Worm (Caenorhabditis elegans) whole organism, young adult: ENCODE data around the gene Y54G2A.7.
"Not testable (repeated sequence)": the region's sequence is repeated elsewhere in the genome, so short reads cannot be mapped to it uniquely, and the experiment has no call there.

ENCODE experiments used
- B0261.1 ChIP-seq: sonication (generic microtip); optimal IDR thresholded peaks from 2 replicates; lab custom pipeline; 2016; ENCODE audit warnings: mild to moderate bottlenecking, missing genetic modification characterization, moderate library complexity, missing compliant biosample characterization
- C06A6.2 ChIP-seq: fragments of 200-800 bp; sonication (Bioruptor generic); conservative IDR thresholded peaks from 2 replicates; pipeline ENCODE4 v1.3.6; 2022; ENCODE audit warnings: missing genetic modification characterization, missing compliant biosample characterization
- D2030.7 ChIP-seq: fragments of 200-800 bp; sonication (Bioruptor generic); IDR thresholded peaks from 2 replicates; pipeline ENCODE4 v1.3.6; 2022; ENCODE audit warnings: missing genetic modification reagents, missing genetic modification characterization, missing compliant biosample characterization
- F10E7.11 ChIP-seq: sonication (generic microtip); optimal IDR thresholded peaks from 2 replicates; lab custom pipeline; 2017; ENCODE audit warnings: mild to moderate bottlenecking, missing genetic modification characterization, moderate library complexity, missing compliant biosample characterization
- F22D6.2 ChIP-seq: sonication (generic microtip); optimal IDR thresholded peaks from 2 replicates; lab custom pipeline; 2016; ENCODE audit warnings: mild to moderate bottlenecking, missing genetic modification characterization, missing compliant biosample characterization
- F37B4.10 ChIP-seq: fragments of 200-800 bp; sonication (Bioruptor generic); IDR thresholded peaks from 2 replicates; pipeline ENCODE4 v1.3.6; 2022; ENCODE audit warnings: missing genetic modification characterization, missing compliant biosample characterization
- F57A8.1 ChIP-seq: fragments of 200-800 bp; sonication (Bioruptor generic); optimal IDR thresholded peaks from 2 replicates; lab custom pipeline; 2018; ENCODE audit warnings: mild to moderate bottlenecking, missing genetic modification characterization, moderate library complexity, missing compliant biosample characterization
- K11D2.4 ChIP-seq: fragments of 200-800 bp; sonication (Bioruptor generic); IDR thresholded peaks from 2 replicates; pipeline ENCODE4 v1.3.6; 2022; ENCODE audit warnings: missing genetic modification reagents, missing genetic modification characterization, missing compliant biosample characterization
- K12H6.12 ChIP-seq: fragments of 200-800 bp; sonication (Bioruptor generic); optimal IDR thresholded peaks from 2 replicates; lab custom pipeline; 2018; ENCODE audit warnings: mild to moderate bottlenecking, missing genetic modification characterization, missing compliant biosample characterization
- T07F8.4 ChIP-seq: sonication (generic microtip); optimal IDR thresholded peaks from 2 replicates; lab custom pipeline; 2016; ENCODE audit warnings: mild to moderate bottlenecking, missing genetic modification characterization, moderate library complexity, missing compliant biosample characterization
- Y79H2A.3 ChIP-seq: fragments of 200-800 bp; sonication (Bioruptor generic); conservative IDR thresholded peaks from 2 replicates; pipeline ENCODE4 v1.3.6; 2022; ENCODE audit warnings: missing genetic modification reagents, missing genetic modification characterization, missing compliant biosample characterization
- atf-7 ChIP-seq: sonication (generic microtip); optimal IDR thresholded peaks from 2 replicates; lab custom pipeline; 2017; ENCODE audit warnings: mild to moderate bottlenecking, missing genetic modification characterization, missing compliant biosample characterization
- attf-3 ChIP-seq: fragments of 200-800 bp; sonication (Bioruptor generic); conservative IDR thresholded peaks from 2 replicates; pipeline ENCODE4 v1.3.6; 2022; ENCODE audit warnings: missing genetic modification reagents, missing genetic modification characterization, missing compliant biosample characterization
- attf-5 ChIP-seq: fragments of 200-800 bp; sonication (Bioruptor generic); optimal IDR thresholded peaks from 2 replicates; lab custom pipeline; 2018; ENCODE audit warnings: mild to moderate bottlenecking, missing genetic modification characterization, missing compliant biosample characterization
- ccch-3 ChIP-seq: fragments of 200-800 bp; sonication (Bioruptor generic); optimal IDR thresholded peaks from 2 replicates; lab custom pipeline; 2018; ENCODE audit warnings: mild to moderate bottlenecking, missing genetic modification characterization, missing compliant biosample characterization
- cebp-1 ChIP-seq, 2 experiments: fragments of 200-800 bp in 1 of 2; sonication (Bioruptor generic) in 1 of 2; sonication (generic microtip) in 1 of 2; IDR thresholded peaks in 1 of 2; optimal IDR thresholded peaks in 1 of 2; 2 replicates each; pipeline versions ENCODE4 v1.3.6 to Lab custom; 2017 to 2022; ENCODE audit warnings: missing compliant biosample characterization in 2 of 2, missing genetic modification characterization in 2 of 2, mild to moderate bottlenecking in 1 of 2, missing genetic modification reagents in 1 of 2, moderate library complexity in 1 of 2
- ceh-27 ChIP-seq: fragments of 200-800 bp; sonication (Bioruptor generic); optimal IDR thresholded peaks from 2 replicates; lab custom pipeline; 2018; ENCODE audit warnings: mild to moderate bottlenecking, missing genetic modification characterization, moderate library complexity, missing compliant biosample characterization
- ceh-58 ChIP-seq: fragments of 200-800 bp; sonication (Bioruptor generic); IDR thresholded peaks from 2 replicates; pipeline ENCODE4 v1.3.6; 2022; ENCODE audit warnings: missing genetic modification characterization, missing compliant biosample characterization
- ceh-79 ChIP-seq: sonication (generic microtip); optimal IDR thresholded peaks from 2 replicates; lab custom pipeline; 2017; ENCODE audit warnings: mild to moderate bottlenecking, missing genetic modification characterization, missing compliant biosample characterization
- efl-1 ChIP-seq: fragments of 150-350 bp; optimal IDR thresholded peaks from 2 replicates; lab custom pipeline; 2014; ENCODE audit warnings: missing biosample characterization, missing genetic modification reagents, missing genetic modification characterization
- egl-18 ChIP-seq: fragments of 200-800 bp; sonication (Bioruptor generic); IDR thresholded peaks from 2 replicates; pipeline ENCODE4 v1.3.6; 2022; ENCODE audit warnings: missing genetic modification reagents, missing genetic modification characterization, missing compliant biosample characterization
- egl-44 ChIP-seq: fragments of 200-800 bp; sonication (Bioruptor generic); IDR thresholded peaks from 2 replicates; pipeline ENCODE4 v1.3.6; 2022; ENCODE audit warnings: missing genetic modification reagents, missing genetic modification characterization, missing compliant biosample characterization
- egrh-3 ChIP-seq: fragments of 200-800 bp; sonication (Bioruptor generic); IDR thresholded peaks from 2 replicates; pipeline ENCODE4 v1.3.6; 2022; ENCODE audit warnings: missing genetic modification reagents, missing genetic modification characterization, missing compliant biosample characterization
- him-1 ChIP-seq: sonication (generic microtip); optimal IDR thresholded peaks from 2 replicates; lab custom pipeline; 2016; ENCODE audit warnings: missing genotype, missing genetic modification reagents, missing genetic modification characterization, missing compliant biosample characterization
- hmg-20 ChIP-seq: fragments of 200-800 bp; sonication (Bioruptor generic); IDR thresholded peaks from 2 replicates; pipeline ENCODE4 v1.3.6; 2022; ENCODE audit warnings: missing genetic modification reagents, missing genetic modification characterization, missing compliant biosample characterization
- hrde-1 ChIP-seq: sonication (generic microtip); optimal IDR thresholded peaks from 2 replicates; lab custom pipeline; 2016; ENCODE audit warnings: missing genetic modification characterization, mild to moderate bottlenecking, missing compliant biosample characterization, moderate library complexity, missing genotype, missing genetic modification reagents, borderline replicate concordance
- lir-1 ChIP-seq: fragments of 200-800 bp; sonication (Bioruptor generic); conservative IDR thresholded peaks from 2 replicates; pipeline ENCODE4 v1.3.6; 2022; ENCODE audit warnings: missing genetic modification reagents, missing genetic modification characterization, missing compliant biosample characterization
- madf-3 ChIP-seq: fragments of 200-800 bp; sonication (Bioruptor generic); IDR thresholded peaks from 2 replicates; pipeline ENCODE4 v1.3.6; 2022; ENCODE audit warnings: missing genetic modification reagents, missing genetic modification characterization, missing compliant biosample characterization
- madf-6 ChIP-seq: fragments of 200-800 bp; sonication (Bioruptor generic); IDR thresholded peaks from 2 replicates; pipeline ENCODE4 v1.3.6; 2022; ENCODE audit warnings: missing genetic modification reagents, missing genetic modification characterization, missing compliant biosample characterization
- madf-8 ChIP-seq: fragments of 200-800 bp; sonication (Bioruptor generic); conservative IDR thresholded peaks from 2 replicates; pipeline ENCODE4 v1.3.6; 2022; ENCODE audit warnings: missing genetic modification reagents, missing genetic modification characterization, missing compliant biosample characterization
- nfya-1 ChIP-seq: sonication (generic microtip); optimal IDR thresholded peaks from 2 replicates; lab custom pipeline; 2017; ENCODE audit warnings: antibody characterized with exemption, missing compliant biosample characterization, missing genetic modification characterization, borderline replicate concordance; ENCODE audit not compliant: insufficient read depth
- nhr-120 ChIP-seq: fragments of 200-800 bp; sonication (Bioruptor generic); IDR thresholded peaks from 2 replicates; pipeline ENCODE4 v1.3.6; 2022; ENCODE audit warnings: missing genetic modification characterization, missing compliant biosample characterization
- nhr-179 ChIP-seq: sonication (generic microtip); optimal IDR thresholded peaks from 2 replicates; lab custom pipeline; 2016; ENCODE audit warnings: mild to moderate bottlenecking, missing genetic modification characterization, missing compliant biosample characterization
- repo-1 ChIP-seq: sonication (generic microtip); optimal IDR thresholded peaks from 2 replicates; lab custom pipeline; 2017; ENCODE audit warnings: mild to moderate bottlenecking, missing genetic modification characterization, missing compliant biosample characterization
- rpc-1 ChIP-seq, 2 experiments: fragments of 150-350 bp in 1 of 2; sonication (generic microtip) in 1 of 2; optimal IDR thresholded peaks; 2 replicates each; lab custom pipeline; 2014 to 2018; ENCODE audit warnings: missing biosample characterization in 1 of 2, missing genetic modification characterization in 1 of 2, missing genetic modification reagents in 1 of 2, missing genotype in 1 of 2
- sdz-38 ChIP-seq: sonication (generic microtip); optimal IDR thresholded peaks from 2 replicates; lab custom pipeline; 2016; ENCODE audit warnings: missing genotype, missing genetic modification characterization, missing compliant biosample characterization
- sea-2 ChIP-seq: fragments of 200-800 bp; sonication (Bioruptor generic); IDR thresholded peaks from 2 replicates; pipeline ENCODE4 v1.3.6; 2022; ENCODE audit warnings: missing genetic modification characterization, missing compliant biosample characterization
- snpc-1.1 ChIP-seq: sonication (generic microtip); optimal IDR thresholded peaks from 2 replicates; lab custom pipeline; 2017; ENCODE audit warnings: missing genetic modification characterization, mild to moderate bottlenecking, missing compliant biosample characterization, antibody characterized with exemption, moderate library complexity, missing genotype, missing genetic modification reagents; ENCODE audit not compliant: insufficient read depth
- sptf-2 ChIP-seq: fragments of 200-800 bp; sonication (Bioruptor generic); optimal IDR thresholded peaks from 2 replicates; lab custom pipeline; 2018; ENCODE audit warnings: mild to moderate bottlenecking, missing genetic modification characterization, missing compliant biosample characterization
- tbp1 ChIP-seq: fragments of 200-800 bp; sonication (Bioruptor generic); optimal IDR thresholded peaks from 2 replicates; lab custom pipeline; 2018; ENCODE audit warnings: mild to moderate bottlenecking, missing genetic modification characterization, missing compliant biosample characterization
- tlf-1 ChIP-seq: fragments of 200-800 bp; sonication (Bioruptor generic); optimal IDR thresholded peaks from 2 replicates; lab custom pipeline; 2018; ENCODE audit warnings: mild to moderate bottlenecking, missing genetic modification characterization, missing compliant biosample characterization
- unc-130 ChIP-seq: sonication (generic microtip); optimal IDR thresholded peaks from 2 replicates; lab custom pipeline; 2016; ENCODE audit warnings: missing genetic modification reagents, missing genetic modification characterization, missing compliant biosample characterization
- unc-62 ChIP-seq: fragments of 150-350 bp; optimal IDR thresholded peaks from 2 replicates; lab custom pipeline; 2014; ENCODE audit warnings: missing biosample characterization, missing genetic modification reagents, missing genetic modification characterization
- zim-3 ChIP-seq: sonication (generic microtip); optimal IDR thresholded peaks from 2 replicates; lab custom pipeline; 2017; ENCODE audit warnings: mild to moderate bottlenecking, missing genetic modification characterization, moderate library complexity, missing compliant biosample characterization
- ztf-28 ChIP-seq: fragments of 200-800 bp; sonication (Bioruptor generic); IDR thresholded peaks from 2 replicates; pipeline ENCODE4 v1.3.6; 2022; ENCODE audit warnings: missing genetic modification reagents, missing genetic modification characterization, missing compliant biosample characterization

Y54G2A.7 gene

DNA sequence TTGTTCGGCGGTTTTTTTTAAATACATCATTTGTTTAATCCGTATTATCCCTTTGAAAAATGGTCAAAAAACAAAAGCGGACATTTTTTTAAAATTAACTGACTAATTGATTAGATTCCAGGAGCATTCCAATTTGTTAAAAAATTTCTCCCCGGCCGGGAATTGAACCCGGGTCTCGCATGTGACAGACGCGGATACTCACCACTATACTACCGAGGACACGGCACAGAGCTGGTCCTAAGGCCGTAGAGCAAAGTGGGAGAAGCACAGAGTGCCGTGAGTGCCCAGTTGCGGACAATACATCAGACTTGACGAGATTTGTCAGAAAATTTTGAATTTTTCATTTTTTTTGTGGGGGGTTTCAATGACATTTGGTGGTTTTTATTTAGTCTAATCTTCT, 37.4 kb upstream of the Y54G2A.7 start (continued):
- TF ChIP-seq egl-18 (GFP tag; lab: Robert Waterston, UW): no peak
- no peak; the same call in 1 of the 2 replicates for TF ChIP-seq attf-3 (GFP tag; lab: Robert Waterston, UW)
- TF ChIP-seq K11D2.4: 0 out of 2 replicates have a peak, but pooled peaks have one; percentile 28
- TF ChIP-seq snpc-1.1 (tag; lab: Kevin White, UChicago): no peak
- peak; percentile 88 for TF ChIP-seq B0261.1 (tag; lab: Kevin White, UChicago)
- TF ChIP-seq lir-1: no peak
- no peak for TF ChIP-seq nhr-179 (tag; lab: Kevin White, UChicago)
- TF ChIP-seq ceh-27 (GFP tag; lab: Kevin White, UChicago): no peak
- no peak for TF ChIP-seq madf-3 (GFP tag; lab: Robert Waterston, UW)
- TF ChIP-seq hmg-20: no peak
- TF ChIP-seq ceh-79: no peak
- no peak for TF ChIP-seq unc-62
- TF ChIP-seq sea-2: no peak
- no peak for TF ChIP-seq unc-130 (GFP tag; lab: Kevin White, UChicago)
- peak; percentile 94 for TF ChIP-seq tbp1 (GFP tag; lab: Kevin White, UChicago)
- TF ChIP-seq him-1 (tag; lab: Kevin White, UChicago): peak; percentile 46
- TF ChIP-seq madf-8 (GFP tag; lab: Robert Waterston, UW): no peak

DNA sequence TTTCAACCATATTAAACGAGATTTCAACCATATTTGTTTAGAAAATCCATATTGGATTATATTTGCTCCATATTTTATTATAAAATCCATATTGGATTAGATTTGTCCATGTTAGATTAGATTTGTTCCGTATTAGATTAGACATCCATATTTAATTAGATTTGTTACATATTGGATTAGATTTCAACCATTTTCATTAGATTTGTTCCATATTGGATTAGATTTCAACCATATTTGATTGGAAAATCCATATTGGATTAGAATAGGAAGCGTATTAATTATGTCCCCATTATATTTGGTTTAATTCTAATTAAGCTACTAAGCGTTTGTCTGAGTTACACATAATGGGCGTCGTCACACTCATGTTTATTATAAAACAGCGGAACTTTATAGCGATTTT, 36.9 kb upstream of the Y54G2A.7 start, which contains the start of gene Y54G2A.44:
Gene Y54G2A.44, plus strand, starts transcription at position 301 of the 400 bp plus-strand sequence.
- TF ChIP-seq atf-7 (tag; lab: Kevin White, UChicago); egrh-3; unc-62: not testable (repeated sequence)

DNA sequence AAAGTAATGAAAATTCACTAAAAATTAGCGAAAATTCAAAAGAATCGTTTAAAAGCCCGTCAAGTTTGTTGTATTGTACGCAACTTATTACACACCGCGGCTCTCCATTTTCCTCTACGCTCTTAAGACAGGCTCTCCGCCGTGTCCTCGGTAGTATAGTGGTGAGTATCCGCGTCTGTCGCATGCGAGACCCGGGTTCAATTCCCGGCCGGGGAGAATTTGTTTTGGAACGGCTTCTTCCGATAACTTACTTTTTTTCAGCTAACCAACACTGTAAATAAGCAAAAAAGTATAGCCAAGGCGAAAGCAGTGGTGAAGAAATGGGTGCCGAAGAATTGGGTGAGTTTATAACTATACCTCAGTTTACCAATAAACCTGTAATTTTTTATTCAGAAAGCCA, 36.2 kb upstream of the Y54G2A.7 start:
- TF ChIP-seq cebp-1 (GFP tag; IDR thresholded peaks at IDR 0.05; lab: Robert Waterston, UW) (no peak), cebp-1 (tag; optimal IDR thresholded peaks at IDR 0.05; lab: Kevin White, UChicago) (peak; percentile 16), F22D6.2 (no peak), T07F8.4 (tag; lab: Kevin White, UChicago) (peak; percentile 40), ceh-58 (GFP tag; lab: Robert Waterston, UW) (no peak), madf-3 (GFP tag; lab: Robert Waterston, UW) (0 out of 2 replicates have a peak, but pooled peaks have one; percentile 54), efl-1 (GFP tag; lab: Kevin White, UChicago) (no peak), F10E7.11 (no peak), madf-6 (GFP tag; lab: Robert Waterston, UW) (peak; percentile 58; the same call in 1 of the 2 replicates), snpc-1.1 (tag; lab: Kevin White, UChicago) (no peak), repo-1 (tag; lab: Kevin White, UChicago) (no peak), F37B4.10 (no peak), F57A8.1 (GFP tag; lab: Kevin White, UChicago) (no peak), ccch-3 (GFP tag; lab: Kevin White, UChicago) (no peak), egl-44 (GFP tag; lab: Robert Waterston, UW) (0 out of 2 replicates have a peak, but pooled peaks have one; percentile 32), rpc-1 (optimal IDR thresholded peaks at IDR 0.05; lab: Kevin White, UChicago) (peak; percentile 66), rpc-1 (tag; optimal IDR thresholded peaks at IDR 0.05; lab: Kevin White, UChicago) (peak; percentile 85), sdz-38 (no peak), Y79H2A.3 (GFP tag; lab: Robert Waterston, UW) (no peak), sptf-2 (GFP tag; lab: Kevin White, UChicago) (no peak), ztf-28 (GFP tag; lab: Robert Waterston, UW) (peak; percentile 43; the same call in 1 of the 2 replicates), K12H6.12 (tag; lab: Kevin White, UChicago) (no peak), D2030.7 (GFP tag; lab: Robert Waterston, UW) (peak; percentile 52; the same call in 1 of the 2 replicates), nhr-120 (no peak), nfya-1 (no peak), ceh-27 (GFP tag; lab: Kevin White, UChicago) (no peak), hrde-1 (tag; lab: Kevin White, UChicago) (no peak), zim-3 (tag; lab: Kevin White, UChicago) (peak; percentile 70), C06A6.2 (no peak), attf-5 (peak; percentile 21), tlf-1 (GFP tag; lab: Kevin White, UChicago) (no peak)
